Worm (Caenorhabditis elegans) whole organism, L4/young adult: ENCODE results near the gene srtx-1.

ENCODE experiments used
- W03F9.2 ChIP-seq: fragments of 150-350 bp; optimal IDR thresholded peaks from 2 replicates; lab custom pipeline; 2014; ENCODE audit warnings: missing biosample characterization, missing genetic modification characterization
- him-1 ChIP-seq: sonication (generic microtip); optimal IDR thresholded peaks from 2 replicates; lab custom pipeline; 2016; ENCODE audit warnings: missing genotype, missing genetic modification reagents, missing genetic modification characterization, missing compliant biosample characterization

- no peak for TF ChIP-seq him-1 (tag; lab: Kevin White, UChicago)
- TF ChIP-seq W03F9.2 (tag; lab: Kevin White, UChicago) = no peak
These were observed 33.9 kb downstream of the srtx-1 start for ce11 chrIV:7454890-7455289.
